Fruit fly (Drosophila melanogaster) whole organism, embryonic: ENCODE data around the gene CG13461.

Source experiments
- Blimp-1 ChIP-seq: fragments of 200-800 bp; sonication (Bioruptor generic); optimal IDR thresholded peaks from 3 replicates; lab custom pipeline; 2018; ENCODE audit warnings: missing biosample characterization, missing genetic modification characterization, mild to moderate bottlenecking, moderate library complexity, missing genetic modification reagents
- CG10565 ChIP-seq: fragments of 200-800 bp; sonication (Bioruptor generic); optimal IDR thresholded peaks from 3 replicates; lab custom pipeline; 2016; ENCODE audit warnings: missing biosample characterization, mild to moderate bottlenecking, missing genetic modification characterization
- CG10979 ChIP-seq: fragments of 200-800 bp; sonication (Bioruptor generic); optimal IDR thresholded peaks from 2 replicates; lab custom pipeline; 2018; ENCODE audit warnings: missing biosample characterization, mild to moderate bottlenecking, missing genetic modification characterization, moderate library complexity
- CG11560 ChIP-seq: fragments of 200-800 bp; sonication (Bioruptor generic); IDR thresholded peaks from 3 replicates; pipeline ENCODE4 v1.3.6; 2022; ENCODE audit warnings: missing biosample characterization, missing genetic modification characterization
- CG13287 ChIP-seq: fragments of 200-800 bp; sonication (Bioruptor generic); IDR thresholded peaks from 2 replicates; pipeline ENCODE4 v1.3.6; 2022; ENCODE audit warnings: missing biosample characterization, missing genetic modification characterization; ENCODE audit not compliant: partially characterized antibody
- CG14965 ChIP-seq: fragments of 200-800 bp; sonication (Bioruptor generic); optimal IDR thresholded peaks from 2 replicates; lab custom pipeline; 2016; ENCODE audit warnings: missing biosample characterization, missing genetic modification characterization, borderline replicate concordance
- CG15479 ChIP-seq: fragments of 200-800 bp; sonication (Bioruptor generic); optimal IDR thresholded peaks from 3 replicates; lab custom pipeline; 2019; ENCODE audit warnings: missing biosample characterization, mild to moderate bottlenecking, missing genetic modification characterization, moderate library complexity
- CG15514 ChIP-seq: fragments of 200-800 bp; sonication (Bioruptor generic); optimal IDR thresholded peaks from 3 replicates; lab custom pipeline; 2017; ENCODE audit warnings: missing biosample characterization, missing genetic modification characterization, mild to moderate bottlenecking, moderate library complexity, missing genetic modification reagents
- CG1647 ChIP-seq: fragments of 200-800 bp; sonication (Bioruptor generic); optimal IDR thresholded peaks from 3 replicates; lab custom pipeline; 2016; ENCODE audit warnings: missing biosample characterization, missing genetic modification characterization
- CG16815 ChIP-seq: fragments of 200-800 bp; sonication (Bioruptor generic); optimal IDR thresholded peaks from 3 replicates; lab custom pipeline; 2017; ENCODE audit warnings: missing biosample characterization, mild to moderate bottlenecking, missing genetic modification characterization
- CG17361 ChIP-seq: fragments of 200-800 bp; sonication (Bioruptor generic); IDR thresholded peaks from 3 replicates; pipeline ENCODE4 v1.3.6; 2022; ENCODE audit warnings: missing biosample characterization, missing genetic modification characterization
- CG2199 ChIP-seq: fragments of 200-800 bp; sonication (Bioruptor generic); IDR thresholded peaks from 3 replicates; pipeline ENCODE4 v1.3.6; 2022; ENCODE audit warnings: missing biosample characterization, missing genetic modification characterization
- CG2202 ChIP-seq: fragments of 200-800 bp; sonication (Bioruptor generic); optimal IDR thresholded peaks from 2 replicates; lab custom pipeline; 2018; ENCODE audit warnings: missing biosample characterization, mild to moderate bottlenecking, missing genetic modification characterization
- CG2678 ChIP-seq: fragments of 200-800 bp; sonication (Bioruptor generic); optimal IDR thresholded peaks from 3 replicates; lab custom pipeline; 2019; ENCODE audit warnings: missing biosample characterization, mild to moderate bottlenecking, missing genetic modification characterization, moderate library complexity
- CG30431 ChIP-seq: fragments of 200-800 bp; sonication (Bioruptor generic); optimal IDR thresholded peaks from 2 replicates; lab custom pipeline; 2017; ENCODE audit warnings: missing biosample characterization, missing genetic modification characterization
- CG31441 ChIP-seq: fragments of 200-800 bp; sonication (Bioruptor generic); IDR thresholded peaks from 2 replicates; pipeline ENCODE4 v1.3.6; 2022; ENCODE audit warnings: missing biosample characterization, missing genetic modification characterization
- CG3407 ChIP-seq: fragments of 200-800 bp; sonication (Bioruptor generic); optimal IDR thresholded peaks from 2 replicates; lab custom pipeline; 2018; ENCODE audit warnings: missing biosample characterization, mild to moderate bottlenecking, missing genetic modification characterization
- CG34224 ChIP-seq: fragments of 200-800 bp; sonication (Bioruptor generic); IDR thresholded peaks from 3 replicates; pipeline ENCODE4 v1.3.6; 2022; ENCODE audit warnings: missing biosample characterization, missing genetic modification characterization; ENCODE audit not compliant: partially characterized antibody
- CG3726 ChIP-seq: fragments of 200-800 bp; sonication (Bioruptor generic); IDR thresholded peaks from 3 replicates; pipeline ENCODE4, ENCODE4 v1.3.6; 2022; ENCODE audit warnings: missing biosample characterization, missing genetic modification characterization
- CG4730 ChIP-seq: fragments of 200-800 bp; sonication (Bioruptor generic); IDR thresholded peaks from 2 replicates; pipeline ENCODE4 v1.3.6; 2022; ENCODE audit warnings: missing biosample characterization, missing genetic modification characterization
- CG8281 ChIP-seq: fragments of 200-800 bp; sonication (Bioruptor generic); optimal IDR thresholded peaks from 2 replicates; lab custom pipeline; 2018; ENCODE audit warnings: missing biosample characterization, mild to moderate bottlenecking, missing genetic modification characterization, moderate library complexity
- CG8944 ChIP-seq: fragments of 200-800 bp; sonication (Bioruptor generic); optimal IDR thresholded peaks from 3 replicates; lab custom pipeline; 2016; ENCODE audit warnings: missing biosample characterization, missing genetic modification characterization
- CTCF ChIP-seq: fragments of 200-800 bp; sonication (Bioruptor generic); optimal IDR thresholded peaks from 2 replicates; lab custom pipeline; 2017; ENCODE audit warnings: missing biosample characterization, mild to moderate bottlenecking, missing genetic modification characterization, moderate library complexity
- Ets65A ChIP-seq: fragments of 200-800 bp; sonication (Bioruptor generic); peaks from one replicate; lab custom pipeline; 2016; ENCODE audit warnings: missing biosample characterization, missing genetic modification characterization
- Hr51 ChIP-seq, 2 experiments: fragments of 200-800 bp; sonication (Bioruptor generic); optimal IDR thresholded peaks; 2 replicates in 1 of 2; 3 replicates in 1 of 2; lab custom pipeline; 2016 to 2018; ENCODE audit warnings: missing biosample characterization in 2 of 2, missing genetic modification characterization in 2 of 2, mild to moderate bottlenecking in 1 of 2, moderate library complexity in 1 of 2
- Lim3 ChIP-seq: fragments of 200-800 bp; sonication (Bioruptor generic); IDR thresholded peaks from 2 replicates; pipeline ENCODE4 v1.3.6; 2022; ENCODE audit warnings: missing biosample characterization, missing genetic modification characterization
- Max ChIP-seq: fragments of 200-800 bp; sonication (Bioruptor generic); optimal IDR thresholded peaks from 2 replicates; lab custom pipeline; 2016; ENCODE audit warnings: missing biosample characterization, mild to moderate bottlenecking, missing genetic modification characterization
- Myb ChIP-seq: fragments of 200-800 bp; sonication (Bioruptor generic); optimal IDR thresholded peaks from 2 replicates; lab custom pipeline; 2016; ENCODE audit warnings: missing biosample characterization, missing genetic modification characterization
- Neu2 ChIP-seq: fragments of 200-800 bp; sonication (Bioruptor generic); optimal IDR thresholded peaks from 3 replicates; lab custom pipeline; 2016; ENCODE audit warnings: missing biosample characterization, missing genetic modification characterization, borderline replicate concordance
- Sox102F ChIP-seq: fragments of 200-800 bp; sonication (Bioruptor generic); optimal IDR thresholded peaks from 2 replicates; lab custom pipeline; 2018; ENCODE audit warnings: missing biosample characterization, mild to moderate bottlenecking, missing genetic modification characterization, moderate library complexity
- ac ChIP-seq: fragments of 200-800 bp; sonication (Bioruptor generic); optimal IDR thresholded peaks from 3 replicates; lab custom pipeline; 2017; ENCODE audit warnings: missing biosample characterization, mild to moderate bottlenecking, missing genetic modification characterization
- amos ChIP-seq: fragments of 200-800 bp; sonication (Bioruptor generic); IDR thresholded peaks from 2 replicates; pipeline ENCODE4 v1.3.6; 2022; ENCODE audit warnings: missing biosample characterization, missing genetic modification characterization; ENCODE audit not compliant: partially characterized antibody
- danr ChIP-seq: fragments of 200-800 bp; sonication (Bioruptor generic); IDR thresholded peaks from 2 replicates; pipeline ENCODE4 v1.3.6; 2022; ENCODE audit warnings: missing biosample characterization, missing genetic modification characterization
- eve ChIP-seq, 2 experiments: fragments of >200 bp; optimal IDR thresholded peaks; 2 replicates each; lab custom pipeline; 2017; ENCODE audit warnings: missing biosample characterization in 2 of 2, missing genetic modification characterization in 2 of 2
- gcm ChIP-seq: fragments of 200-800 bp; sonication (Bioruptor generic); optimal IDR thresholded peaks from 2 replicates; lab custom pipeline; 2019; ENCODE audit warnings: missing biosample characterization, mild to moderate bottlenecking, missing genetic modification characterization, moderate library complexity
- gem ChIP-seq: fragments of 200-800 bp; sonication (Bioruptor generic); optimal IDR thresholded peaks from 2 replicates; lab custom pipeline; 2019; ENCODE audit warnings: missing biosample characterization, mild to moderate bottlenecking, missing genetic modification characterization, moderate library complexity
- grau ChIP-seq: fragments of 200-800 bp; optimal IDR thresholded peaks from 3 replicates; lab custom pipeline; 2019; ENCODE audit warnings: missing biosample characterization, mild to moderate bottlenecking, missing genetic modification characterization, moderate library complexity
- hb ChIP-seq: fragments of 200-800 bp; sonication (Bioruptor generic); IDR thresholded peaks from 3 replicates; pipeline ENCODE4 v1.3.6; 2022; ENCODE audit warnings: missing biosample characterization, missing genetic modification characterization; ENCODE audit not compliant: partially characterized antibody
- hkb ChIP-seq, 2 experiments: fragments of 200-800 bp in 1 of 2; fragments of >200 bp in 1 of 2; sonication (Bioruptor generic) in 1 of 2; IDR thresholded peaks in 1 of 2; optimal IDR thresholded peaks in 1 of 2; 2 replicates each; pipeline versions ENCODE4 v1.3.6 to Lab custom; 2017 to 2022; ENCODE audit warnings: missing biosample characterization in 1 of 2, missing genetic modification characterization in 1 of 2
- insv ChIP-seq, 2 experiments: fragments of 200-800 bp; sonication (Bioruptor generic); optimal IDR thresholded peaks; 3 replicates each; lab custom pipeline; 2016 to 2018; ENCODE audit warnings: missing biosample characterization in 2 of 2, missing genetic modification characterization in 2 of 2
- lbe ChIP-seq: fragments of 200-800 bp; sonication (Bioruptor generic); optimal IDR thresholded peaks from 2 replicates; lab custom pipeline; 2016; ENCODE audit warnings: missing biosample characterization, mild to moderate bottlenecking, missing genetic modification characterization
- phol ChIP-seq: fragments of 200-800 bp; sonication (Bioruptor generic); optimal IDR thresholded peaks from 3 replicates; lab custom pipeline; 2018; ENCODE audit warnings: missing biosample characterization, mild to moderate bottlenecking, missing genetic modification characterization, moderate library complexity
- sens ChIP-seq: fragments of 200-800 bp; sonication (Bioruptor generic); peaks from one replicate; lab custom pipeline; 2016; ENCODE audit warnings: missing biosample characterization, missing genetic modification characterization
- tx ChIP-seq: fragments of 200-800 bp; sonication (Bioruptor generic); optimal IDR thresholded peaks from 2 replicates; lab custom pipeline; 2016; ENCODE audit warnings: missing biosample characterization, missing genetic modification characterization
- z ChIP-seq: fragments of 200-800 bp; sonication (Bioruptor generic); IDR thresholded peaks from 3 replicates; pipeline ENCODE4 v1.3.6; 2022; ENCODE audit warnings: missing biosample characterization, missing genetic modification characterization

The CG13461 gene

dm6 chr3L:15011638-15012335, 40.5 kb downstream of the CG13461 start (continued):
- TF ChIP-seq CG13287: no peak
- TF ChIP-seq, all 482 proteins: peak for 305

- TF ChIP-seq CTCF (GFP tag; lab: Kevin White, UChicago): peak; percentile 80
- TF ChIP-seq CG2199 (GFP tag; lab: Robert Waterston, UW): 0 out of 3 replicates have a peak, but pooled peaks have one; percentile 37
- peak; percentile 48 for TF ChIP-seq CG10979
- 0 out of 3 replicates have a peak, but pooled peaks have one; percentile 40 for TF ChIP-seq hb (GFP tag; lab: Robert Waterston, UW)
- no peak for TF ChIP-seq amos (GFP tag; lab: Robert Waterston, UW)
Measured at dm6 chr3L:15011142-15011541, 41.1 kb downstream of the CG13461 start.

- TF ChIP-seq CG15514 (GFP tag; lab: Kevin White, UChicago) (peak; percentile 16), CG17361 (GFP tag; lab: Robert Waterston, UW) (no peak), CG30431 (GFP tag; lab: Kevin White, UChicago) (no peak), Lim3 (GFP tag; lab: Robert Waterston, UW) (no peak), CG3726 (GFP tag; lab: Robert Waterston, UW) (no peak), CG2199 (GFP tag; lab: Robert Waterston, UW) (peak; percentile 17; the same call in 2 of the 3 replicates), CG1647 (GFP tag; lab: Kevin White, UChicago) (no peak), eve (GFP tag; optimal IDR thresholded peaks at IDR 0.05; lab: Kevin White, UChicago) (peak in 1 of 2 experiments; percentile 20), CG2202 (tag; lab: Kevin White, UChicago) (no peak), Blimp-1 (GFP tag; lab: Kevin White, UChicago) (peak; percentile 81), CG8944 (no peak), hkb (optimal IDR thresholded peaks at IDR 0.05; lab: Kevin White, UChicago) (no peak), hkb (GFP tag; IDR thresholded peaks at IDR 0.05; lab: Robert Waterston, UW) (no peak), Max (GFP tag; lab: Kevin White, UChicago) (no peak), ac (GFP tag; lab: Kevin White, UChicago) (no peak), gcm (peak; percentile 66), CG4730 (GFP tag; lab: Robert Waterston, UW) (no peak), CG16815 (GFP tag; lab: Kevin White, UChicago) (no peak), CG14965 (GFP tag; lab: Kevin White, UChicago) (no peak), Myb (GFP tag; lab: Kevin White, UChicago) (no peak), danr (GFP tag; lab: Robert Waterston, UW) (no peak), CG34224 (GFP tag; lab: Robert Waterston, UW) (no peak), CG11560 (no peak), Neu2 (GFP tag; lab: Kevin White, UChicago) (no peak), CG10565 (GFP tag; lab: Kevin White, UChicago) (no peak), insv (GFP tag; optimal IDR thresholded peaks at IDR 0.05; lab: Kevin White, UChicago) (no peak), z (GFP tag; lab: Robert Waterston, UW) (no peak), tx (no peak)
- TF ChIP-seq, all 482 proteins: peak for 5
Measured at dm6 chr3L:15010601-15011000, 41.7 kb downstream of the CG13461 start.

- no peak for TF ChIP-seq lbe (GFP tag; lab: Kevin White, UChicago)
- TF ChIP-seq Ets65A (GFP tag; lab: Kevin White, UChicago): peak; percentile 82
- TF ChIP-seq Sox102F: peak; percentile 56
- no peak for TF ChIP-seq CG15479 (GFP tag; lab: Kevin White, UChicago)
- TF ChIP-seq CG2678 (tag; lab: Kevin White, UChicago): peak; percentile 27
- TF ChIP-seq CG3407 (GFP tag; lab: Kevin White, UChicago): no peak
- 0 out of 2 replicates have a peak, but pooled peaks have one; percentile 22 for TF ChIP-seq CG31441
- TF ChIP-seq phol (tag; lab: Kevin White, UChicago): peak; percentile 3
- no peak for TF ChIP-seq CG8281 (tag; lab: Kevin White, UChicago)
- TF ChIP-seq sens (GFP tag; lab: Kevin White, UChicago): peak; percentile 61
- peak; percentile 37 for TF ChIP-seq gem
- peak in 1 of 2 experiments; percentile 49 for TF ChIP-seq Hr51 (GFP tag; optimal IDR thresholded peaks at IDR 0.05; lab: Kevin White, UChicago)
- TF ChIP-seq grau (tag; lab: Kevin White, UChicago): peak; percentile 5
Measured at dm6 chr3L:15009681-15010080, 42.6 kb downstream of the CG13461 start.
